Worm (Caenorhabditis elegans): ENCODE data around the gene srbc-32.

srbc-32 gene

ce11 chrV:3505745-3506144 is 19.0 kb upstream of the srbc-32 start (continued):
- TF ChIP-seq lin-1 (GFP tag; IDR thresholded peaks at IDR 0.05), result peak; percentile 55; the same call in 1 of the 2 replicates
- TF ChIP-seq ceh-82 (tag; optimal IDR thresholded peaks at IDR 0.05), result no peak
- peak; percentile 100 for TF ChIP-seq nhr-28 (tag; optimal IDR thresholded peaks at IDR 0.05)
- TF ChIP-seq nhr-77 (tag; optimal IDR thresholded peaks at IDR 0.05), result peak; percentile 78
- no peak for TF ChIP-seq ceh-62 (tag; optimal IDR thresholded peaks at IDR 0.05)
- TF ChIP-seq dmd-6 (GFP tag; IDR thresholded peaks at IDR 0.05), result peak; percentile 98
- TF ChIP-seq nhr-41 (GFP tag; IDR thresholded peaks at IDR 0.05), result 0 out of 2 replicates have a peak, but pooled peaks have one; percentile 22
- peak; percentile 89 for TF ChIP-seq dve-1 (tag; optimal IDR thresholded peaks at IDR 0.05; ENCODE audit: insufficient read depth)
- no peak for TF ChIP-seq madf-9 (GFP tag; conservative IDR thresholded peaks at IDR 0.05)
- TF ChIP-seq ZK337.2 (GFP tag; IDR thresholded peaks at IDR 0.05), result no peak
- TF ChIP-seq saeg-2 (GFP tag; IDR thresholded peaks at IDR 0.05), result no peak
- TF ChIP-seq spr-3 (GFP tag; optimal IDR thresholded peaks at IDR 0.05), result no peak

DNA sequence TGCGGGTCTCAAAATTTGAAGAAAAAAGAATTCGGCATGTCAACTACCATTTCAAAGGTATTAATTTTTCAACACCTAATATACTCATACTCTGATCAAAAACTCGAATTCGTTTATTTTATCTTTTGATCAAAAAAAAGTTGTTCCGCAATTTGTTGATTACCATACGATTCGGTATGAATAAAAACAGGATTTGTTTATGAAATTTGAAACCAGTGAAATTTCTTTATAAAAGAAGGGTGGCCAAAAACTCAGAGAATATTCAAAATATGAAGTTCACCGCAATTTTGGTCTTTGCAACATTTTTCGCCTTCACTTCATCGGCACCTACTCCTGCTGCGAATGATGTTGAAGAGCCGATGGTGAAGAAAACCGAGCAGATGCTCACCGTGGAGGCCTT is 15.3 kb upstream of the srbc-32 start, which contains the start of the genes C07G3.8 and C07G3.10:
Gene C07G3.8 (minus strand): TSS at position 101 of the 400 bp plus-strand sequence.
Gene C07G3.10 (plus strand): TSS at position 270 of the 400 bp plus-strand sequence.
- TF ChIP-seq Y75B8A.6 (GFP tag; IDR thresholded peaks at IDR 0.05) (no peak), T20F7.1 (GFP tag; optimal IDR thresholded peaks at IDR 0.05) (no peak), ztf-11 (tag; optimal IDR thresholded peaks at IDR 0.05) (no peak), tag-97 (GFP tag; IDR thresholded peaks at IDR 0.05) (no peak), nhr-111 (GFP tag; optimal IDR thresholded peaks at IDR 0.05) (no peak), lin-15B (tag; optimal IDR thresholded peaks at IDR 0.05) (no peak), madf-5 (GFP tag; IDR thresholded peaks at IDR 0.05) (no peak), set-16 (GFP tag; IDR thresholded peaks at IDR 0.05) (no peak), pha-4 (GFP tag; IDR thresholded peaks at IDR 0.05) (no peak), pha-4 (tag; optimal IDR thresholded peaks at IDR 0.05) (no peak), F10B5.3 (tag; optimal IDR thresholded peaks at IDR 0.05) (no peak), nhr-102 (tag; optimal IDR thresholded peaks at IDR 0.05) (no peak), F37D6.2 (tag; optimal IDR thresholded peaks at IDR 0.05) (no peak), rbr-2 (tag; optimal IDR thresholded peaks at IDR 0.05) (no peak)

DNA sequence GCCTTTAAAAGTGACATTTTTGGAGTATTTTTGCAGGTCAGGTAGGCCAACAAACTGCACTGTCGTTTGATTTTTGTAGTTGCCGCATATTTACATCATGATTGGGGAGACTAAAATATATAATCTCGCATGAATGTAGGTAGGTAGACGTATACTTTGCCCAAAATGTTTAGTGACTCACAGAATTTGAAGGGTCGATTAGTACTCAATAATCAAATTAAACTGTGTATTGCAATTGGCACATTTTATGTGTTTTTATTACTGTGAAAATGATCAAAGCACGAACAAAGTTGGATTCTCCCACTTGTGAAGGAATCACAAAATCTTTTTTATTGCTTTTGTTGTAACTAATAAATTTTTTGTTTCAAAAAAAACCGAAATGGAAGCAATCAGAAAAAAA is 10.1 kb upstream of the srbc-32 start, which contains the start of gene C07G3.15:
Gene C07G3.15 (minus strand): TSS at position 101 of the 400 bp plus-strand sequence.
- no peak for TF ChIP-seq tra-1 (GFP tag; IDR thresholded peaks at IDR 0.05)
- TF ChIP-seq jun-1 (tag; optimal IDR thresholded peaks at IDR 0.05), result no peak
- TF ChIP-seq nhr-10 (tag; optimal IDR thresholded peaks at IDR 0.05), result no peak
- TF ChIP-seq zfp-2 (tag; optimal IDR thresholded peaks at IDR 0.05), result no peak
- TF ChIP-seq ceh-32 (tag; optimal IDR thresholded peaks at IDR 0.05; ENCODE audit: poor library complexity), result no peak
- TF ChIP-seq nhr-237 (tag; optimal IDR thresholded peaks at IDR 0.05), result no peak

DNA sequence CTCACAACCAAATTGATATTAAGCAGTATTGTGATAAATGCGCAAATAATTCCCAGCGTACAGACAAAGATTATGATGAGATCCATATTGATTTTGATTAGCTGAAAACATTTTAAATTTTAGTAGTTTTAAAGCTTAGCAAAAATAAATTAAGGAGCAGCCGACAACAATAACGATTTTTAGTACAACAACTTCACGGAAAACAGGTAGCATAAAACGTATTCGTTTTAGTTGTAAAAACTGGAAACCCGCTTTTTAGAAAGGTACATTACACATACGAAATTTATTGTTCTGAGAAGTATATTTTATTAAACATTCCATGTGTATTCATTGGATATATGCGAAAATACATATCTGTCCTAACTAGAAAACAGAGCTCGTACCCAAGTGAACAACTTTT is 3.7 kb upstream of the srbc-32 start, which contains the start of gene srbc-36:
Gene srbc-36 (minus strand): TSS at position 101 of the 400 bp plus-strand sequence.
- TF ChIP-seq unc-62 (GFP tag; optimal IDR thresholded peaks at IDR 0.05 in 1 of 2) (peak in 1 of 2 experiments; percentile 44), unc-62 (tag; optimal IDR thresholded peaks at IDR 0.05) (no peak), lin-1 (GFP tag; IDR thresholded peaks at IDR 0.05) (no peak), F10B5.3 (tag; optimal IDR thresholded peaks at IDR 0.05) (no peak), aha-1 (tag) (no peak), F26F4.8 (GFP tag; conservative IDR thresholded peaks at IDR 0.05) (no peak), nhr-76 (tag; optimal IDR thresholded peaks at IDR 0.05) (no peak), F44E2.7 (GFP tag; IDR thresholded peaks at IDR 0.05) (no peak)
